Fruit fly (Drosophila melanogaster) whole organism, embryonic: ENCODE results near the gene CG34281.

Experiments
- ATbp ChIP-seq: fragments of 200-800 bp; sonication (Bioruptor generic); optimal IDR thresholded peaks from 2 replicates; lab custom pipeline; 2017; ENCODE audit warnings: missing biosample characterization, mild to moderate bottlenecking, missing genetic modification characterization, missing genetic modification reagents
- Adf1 ChIP-seq: fragments of 200-800 bp; sonication (Bioruptor generic); IDR thresholded peaks from 2 replicates; pipeline ENCODE4 v1.3.6; 2022; ENCODE audit warnings: missing biosample characterization, missing genetic modification characterization
- B-H1 ChIP-seq: fragments of 200-800 bp; sonication (Bioruptor generic); IDR thresholded peaks from 3 replicates; pipeline ENCODE4 v1.3.6; 2022; ENCODE audit warnings: missing biosample characterization, missing genetic modification characterization
- CG10147 ChIP-seq: fragments of 200-800 bp; sonication (Bioruptor generic); optimal IDR thresholded peaks from 2 replicates; lab custom pipeline; 2019; ENCODE audit warnings: missing biosample characterization, mild to moderate bottlenecking, missing genetic modification characterization, moderate library complexity
- CG10979 ChIP-seq: fragments of 200-800 bp; sonication (Bioruptor generic); optimal IDR thresholded peaks from 2 replicates; lab custom pipeline; 2018; ENCODE audit warnings: missing biosample characterization, mild to moderate bottlenecking, missing genetic modification characterization, moderate library complexity
- CG13287 ChIP-seq: fragments of 200-800 bp; sonication (Bioruptor generic); IDR thresholded peaks from 2 replicates; pipeline ENCODE4 v1.3.6; 2022; ENCODE audit warnings: missing biosample characterization, missing genetic modification characterization; ENCODE audit not compliant: partially characterized antibody
- CG17361 ChIP-seq: fragments of 200-800 bp; sonication (Bioruptor generic); IDR thresholded peaks from 3 replicates; pipeline ENCODE4 v1.3.6; 2022; ENCODE audit warnings: missing biosample characterization, missing genetic modification characterization
- CG17912 ChIP-seq: fragments of 200-800 bp; sonication (Bioruptor generic); optimal IDR thresholded peaks from 2 replicates; lab custom pipeline; 2018; ENCODE audit warnings: missing biosample characterization, mild to moderate bottlenecking, missing genetic modification characterization
- CG2199 ChIP-seq: fragments of 200-800 bp; sonication (Bioruptor generic); IDR thresholded peaks from 3 replicates; pipeline ENCODE4 v1.3.6; 2022; ENCODE audit warnings: missing biosample characterization, missing genetic modification characterization
- CG3281 ChIP-seq: fragments of 200-800 bp; sonication (Bioruptor generic); optimal IDR thresholded peaks from 3 replicates; lab custom pipeline; 2017; ENCODE audit warnings: missing biosample characterization, mild to moderate bottlenecking, missing genetic modification characterization
- CG42726 ChIP-seq: fragments of 200-800 bp; sonication (Bioruptor generic); IDR thresholded peaks from 2 replicates; pipeline ENCODE4 v1.3.6; 2022; ENCODE audit warnings: missing biosample characterization, missing genetic modification characterization; ENCODE audit not compliant: partially characterized antibody
- CG4328 ChIP-seq: fragments of 200-800 bp; sonication (Bioruptor generic); optimal IDR thresholded peaks from 3 replicates; lab custom pipeline; 2017; ENCODE audit warnings: missing biosample characterization, missing genetic modification reagents, missing genetic modification characterization
- CG6765 ChIP-seq: fragments of 200-800 bp; sonication (Bioruptor generic); optimal IDR thresholded peaks from 3 replicates; lab custom pipeline; 2017; ENCODE audit warnings: missing biosample characterization, mild to moderate bottlenecking, missing genetic modification characterization
- CG8281 ChIP-seq: fragments of 200-800 bp; sonication (Bioruptor generic); optimal IDR thresholded peaks from 2 replicates; lab custom pipeline; 2018; ENCODE audit warnings: missing biosample characterization, mild to moderate bottlenecking, missing genetic modification characterization, moderate library complexity
- CG9727 ChIP-seq: fragments of 200-800 bp; sonication (Bioruptor generic); optimal IDR thresholded peaks from 3 replicates; lab custom pipeline; 2017; ENCODE audit warnings: missing biosample characterization, mild to moderate bottlenecking, missing genetic modification characterization
- Dad ChIP-seq: fragments of 200-800 bp; sonication (Bioruptor generic); optimal IDR thresholded peaks from 3 replicates; lab custom pipeline; 2016; ENCODE audit warnings: missing biosample characterization, missing genetic modification characterization
- Dip2 ChIP-seq: fragments of 200-800 bp; sonication (Bioruptor generic); IDR thresholded peaks from 2 replicates; pipeline ENCODE4 v1.3.6; 2022; ENCODE audit warnings: missing biosample characterization, missing genetic modification characterization
- Fer1 ChIP-seq: fragments of 200-800 bp; sonication (Bioruptor generic); optimal IDR thresholded peaks from 2 replicates; lab custom pipeline; 2017; ENCODE audit warnings: missing biosample characterization, mild to moderate bottlenecking, missing genetic modification characterization
- H2.0 ChIP-seq: fragments of 200-800 bp; sonication (Bioruptor generic); IDR thresholded peaks from 2 replicates; pipeline ENCODE4 v1.3.6; 2022; ENCODE audit warnings: missing biosample characterization, missing genetic modification characterization
- Lim3 ChIP-seq: fragments of 200-800 bp; sonication (Bioruptor generic); IDR thresholded peaks from 2 replicates; pipeline ENCODE4 v1.3.6; 2022; ENCODE audit warnings: missing biosample characterization, missing genetic modification characterization
- Mad ChIP-seq: fragments of 200-800 bp; sonication (Bioruptor generic); optimal IDR thresholded peaks from 2 replicates; lab custom pipeline; 2016; ENCODE audit warnings: missing biosample characterization, missing genetic modification characterization
- Neu2 ChIP-seq: fragments of 200-800 bp; sonication (Bioruptor generic); optimal IDR thresholded peaks from 3 replicates; lab custom pipeline; 2016; ENCODE audit warnings: missing biosample characterization, missing genetic modification characterization, borderline replicate concordance
- NfI ChIP-seq: fragments of 200-800 bp; sonication (Bioruptor generic); optimal IDR thresholded peaks from 3 replicates; lab custom pipeline; 2018; ENCODE audit warnings: missing biosample characterization, mild to moderate bottlenecking, missing genetic modification characterization, moderate library complexity
- Opbp ChIP-seq: fragments of 200-800 bp; sonication (Bioruptor generic); IDR thresholded peaks from 3 replicates; pipeline ENCODE4 v1.3.6; 2022; ENCODE audit warnings: missing biosample characterization, missing genetic modification characterization; ENCODE audit not compliant: partially characterized antibody
- Rfx ChIP-seq: fragments of 200-800 bp; sonication (Bioruptor generic); IDR thresholded peaks from 2 replicates; pipeline ENCODE4 v1.3.6; 2022; ENCODE audit warnings: missing biosample characterization, missing genetic modification characterization
- Sin3A ChIP-seq: fragments of >200 bp; optimal IDR thresholded peaks from 2 replicates; lab custom pipeline; 2018
- Sox102F ChIP-seq: fragments of 200-800 bp; sonication (Bioruptor generic); optimal IDR thresholded peaks from 2 replicates; lab custom pipeline; 2018; ENCODE audit warnings: missing biosample characterization, mild to moderate bottlenecking, missing genetic modification characterization, moderate library complexity
- TFAM ChIP-seq: fragments of 200-800 bp; sonication (Bioruptor generic); optimal IDR thresholded peaks from 2 replicates; lab custom pipeline; 2017; ENCODE audit warnings: missing biosample characterization, missing genetic modification characterization, inconsistent platforms
- Tbp ChIP-seq: fragments of >200 bp; optimal IDR thresholded peaks from 2 replicates; lab custom pipeline; 2018; ENCODE audit warnings: missing biosample characterization, missing genetic modification characterization
- amos ChIP-seq: fragments of 200-800 bp; sonication (Bioruptor generic); IDR thresholded peaks from 2 replicates; pipeline ENCODE4 v1.3.6; 2022; ENCODE audit warnings: missing biosample characterization, missing genetic modification characterization; ENCODE audit not compliant: partially characterized antibody
- aop ChIP-seq: fragments of 200-800 bp; sonication (Bioruptor generic); IDR thresholded peaks from 2 replicates; pipeline ENCODE4 v1.3.6; 2022; ENCODE audit warnings: missing biosample characterization, missing genetic modification characterization
- ato ChIP-seq: fragments of 200-800 bp; sonication (Bioruptor generic); IDR thresholded peaks from 2 replicates; pipeline ENCODE4 v1.3.6; 2022; ENCODE audit warnings: missing biosample characterization, missing genetic modification characterization; ENCODE audit not compliant: partially characterized antibody
- bowl ChIP-seq: fragments of 200-800 bp; sonication (Bioruptor generic); IDR thresholded peaks from 2 replicates; pipeline ENCODE4 v1.3.6; 2022; ENCODE audit warnings: missing biosample characterization, missing genetic modification characterization
- btn ChIP-seq: fragments of 200-800 bp; sonication (Bioruptor generic); optimal IDR thresholded peaks from 2 replicates; lab custom pipeline; 2016; ENCODE audit warnings: missing biosample characterization, missing genetic modification characterization
- crc ChIP-seq: fragments of 200-800 bp; sonication (Bioruptor generic); optimal IDR thresholded peaks from 2 replicates; lab custom pipeline; 2016; ENCODE audit warnings: missing biosample characterization, missing genetic modification characterization
- dimm ChIP-seq: fragments of 200-800 bp; sonication (Bioruptor generic); IDR thresholded peaks from 2 replicates; pipeline ENCODE4 v1.3.6; 2022; ENCODE audit warnings: missing biosample characterization, missing genetic modification characterization
- dm ChIP-seq: fragments of 200-800 bp; sonication (Bioruptor generic); optimal IDR thresholded peaks from 3 replicates; lab custom pipeline; 2016; ENCODE audit warnings: missing biosample characterization, missing genetic modification characterization
- fd102C ChIP-seq: fragments of 200-800 bp; sonication (Bioruptor generic); optimal IDR thresholded peaks from 2 replicates; lab custom pipeline; 2018; ENCODE audit warnings: missing biosample characterization, mild to moderate bottlenecking, missing genetic modification characterization, moderate library complexity
- gce ChIP-seq: fragments of 200-800 bp; sonication (Bioruptor generic); IDR thresholded peaks from 3 replicates; pipeline ENCODE4 v1.3.6; 2022; ENCODE audit warnings: missing biosample characterization, missing genetic modification characterization
- gfzf ChIP-seq: fragments of 200-800 bp; sonication (Bioruptor generic); optimal IDR thresholded peaks from 2 replicates; lab custom pipeline; 2016; ENCODE audit warnings: missing biosample characterization, mild to moderate bottlenecking, missing genetic modification characterization, moderate library complexity
- insv ChIP-seq, 2 experiments: fragments of 200-800 bp; sonication (Bioruptor generic); optimal IDR thresholded peaks; 3 replicates each; lab custom pipeline; 2016 to 2018; ENCODE audit warnings: missing biosample characterization in 2 of 2, missing genetic modification characterization in 2 of 2
- kni ChIP-seq: fragments of 200-800 bp; sonication (Bioruptor generic); optimal IDR thresholded peaks from 3 replicates; lab custom pipeline; 2017; ENCODE audit warnings: mild to moderate bottlenecking, missing biosample characterization, missing genetic modification reagents, missing genetic modification characterization
- lola ChIP-seq, 3 experiments: fragments of >200 bp in 2 of 3; fragments of 200-800 bp in 1 of 3; sonication (Bioruptor generic) in 1 of 3; optimal IDR thresholded peaks; 2 replicates each; lab custom pipeline; 2017 to 2019; ENCODE audit warnings: missing biosample characterization in 3 of 3, missing genetic modification characterization in 3 of 3, mild to moderate bottlenecking in 1 of 3, moderate library complexity in 1 of 3
- pnt ChIP-seq: fragments of 200-800 bp; sonication (Bioruptor generic); optimal IDR thresholded peaks from 3 replicates; lab custom pipeline; 2016; ENCODE audit warnings: missing biosample characterization, missing genetic modification characterization
- repo ChIP-seq: fragments of 200-800 bp; sonication (Bioruptor generic); optimal IDR thresholded peaks from 2 replicates; lab custom pipeline; 2016; ENCODE audit warnings: missing biosample characterization, missing genetic modification characterization
- scrt ChIP-seq: fragments of 200-800 bp; sonication (Bioruptor generic); optimal IDR thresholded peaks from 2 replicates; lab custom pipeline; 2018; ENCODE audit warnings: missing biosample characterization, mild to moderate bottlenecking, missing genetic modification characterization, moderate library complexity
- sima ChIP-seq: fragments of 200-800 bp; sonication (Bioruptor generic); optimal IDR thresholded peaks from 2 replicates; lab custom pipeline; 2016; ENCODE audit warnings: missing biosample characterization, missing genetic modification characterization
- sqz ChIP-seq: fragments of 200-800 bp; sonication (Bioruptor generic); optimal IDR thresholded peaks from 3 replicates; lab custom pipeline; 2018; ENCODE audit warnings: missing biosample characterization, mild to moderate bottlenecking, missing genetic modification characterization
- unpg ChIP-seq: fragments of 200-800 bp; sonication (Bioruptor generic); optimal IDR thresholded peaks from 3 replicates; lab custom pipeline; 2018; ENCODE audit warnings: missing biosample characterization, mild to moderate bottlenecking, missing genetic modification characterization, moderate library complexity
- vnd ChIP-seq: fragments of 200-800 bp; sonication (Bioruptor generic); IDR thresholded peaks from 3 replicates; pipeline ENCODE4 v1.3.6; 2022; ENCODE audit warnings: missing biosample characterization, missing genetic modification characterization; ENCODE audit not compliant: partially characterized antibody
- zf30C ChIP-seq: fragments of 200-800 bp; sonication (Bioruptor generic); optimal IDR thresholded peaks from 3 replicates; lab custom pipeline; 2018; ENCODE audit warnings: missing biosample characterization, mild to moderate bottlenecking, missing genetic modification characterization

The CG34281 gene

dm6 chr3R:17616541-17616940, 3.9 kb downstream of the CG34281 start (continued):
- no peak for TF ChIP-seq CG10147 (GFP tag; lab: Kevin White, UChicago)
- no peak for TF ChIP-seq dm (GFP tag; lab: Kevin White, UChicago)
- TF ChIP-seq sima (GFP tag; lab: Kevin White, UChicago) = no peak
- TF ChIP-seq btn (GFP tag; lab: Kevin White, UChicago) = no peak
- peak; percentile 37; the same call in 1 of the 2 replicates for TF ChIP-seq Rfx (GFP tag; lab: Robert Waterston, UW)
- 0 out of 3 replicates have a peak, but pooled peaks have one; percentile 17 for TF ChIP-seq CG17361
- TF ChIP-seq CG13287 (GFP tag; lab: Robert Waterston, UW) = no peak
- no peak for TF ChIP-seq CG3281 (GFP tag; lab: Kevin White, UChicago)
- peak; percentile 93 for TF ChIP-seq CG2199
- TF ChIP-seq bowl (GFP tag; lab: Robert Waterston, UW) = no peak
- TF ChIP-seq Tbp = no peak
- TF ChIP-seq ATbp = no peak
- TF ChIP-seq CG17912 (GFP tag; lab: Kevin White, UChicago) = no peak
- TF ChIP-seq vnd (GFP tag; lab: Robert Waterston, UW) = no peak
- TF ChIP-seq repo (GFP tag; lab: Kevin White, UChicago) = no peak
- TF ChIP-seq unpg (GFP tag; lab: Kevin White, UChicago) = no peak
- no peak for TF ChIP-seq gfzf
- no peak for TF ChIP-seq lola (GFP tag; optimal IDR thresholded peaks at IDR 0.05; lab: Kevin White, UChicago)
- TF ChIP-seq CG42726 (GFP tag; lab: Robert Waterston, UW) = peak; percentile 79; the same call in 1 of the 2 replicates
- peak; percentile 72 for TF ChIP-seq amos (GFP tag; lab: Robert Waterston, UW)
- no peak for TF ChIP-seq aop (GFP tag; lab: Robert Waterston, UW)
- TF ChIP-seq Adf1 (GFP tag; lab: Robert Waterston, UW) = no peak
- no peak for TF ChIP-seq TFAM (GFP tag; lab: Kevin White, UChicago)
- TF ChIP-seq Sin3A (lab: Kevin White, UChicago) = no peak
- no peak for TF ChIP-seq Sox102F (GFP tag; lab: Kevin White, UChicago)
- TF ChIP-seq kni = no peak
- TF ChIP-seq Mad (GFP tag; lab: Kevin White, UChicago) = no peak
- TF ChIP-seq Dip2 (GFP tag; lab: Robert Waterston, UW) = peak; percentile 81
- no peak for TF ChIP-seq CG9727
- no peak for TF ChIP-seq dimm
- no peak for TF ChIP-seq crc (GFP tag; lab: Kevin White, UChicago)
- no peak for TF ChIP-seq zf30C (GFP tag; lab: Kevin White, UChicago)
- no peak for TF ChIP-seq Fer1 (GFP tag; lab: Kevin White, UChicago)
- TF ChIP-seq Lim3 (GFP tag; lab: Robert Waterston, UW) = no peak
- no peak for TF ChIP-seq insv (GFP tag; optimal IDR thresholded peaks at IDR 0.05; lab: Kevin White, UChicago)
- no peak for TF ChIP-seq NfI (GFP tag; lab: Kevin White, UChicago)
- no peak for TF ChIP-seq scrt
- no peak for TF ChIP-seq CG6765 (GFP tag; lab: Kevin White, UChicago)
- no peak for TF ChIP-seq CG10979
- TF ChIP-seq H2.0 (GFP tag; lab: Robert Waterston, UW) = no peak
- TF ChIP-seq fd102C (GFP tag; lab: Kevin White, UChicago) = no peak
- TF ChIP-seq CG8281 (tag; lab: Kevin White, UChicago) = no peak
- no peak for TF ChIP-seq ato
- TF ChIP-seq Dad (GFP tag; lab: Kevin White, UChicago) = no peak
- peak; percentile 54; the same call in 1 of the 3 replicates for TF ChIP-seq Opbp (GFP tag; lab: Robert Waterston, UW)
- no peak for TF ChIP-seq gce (GFP tag; lab: Robert Waterston, UW)
- TF ChIP-seq B-H1 = no peak
- TF ChIP-seq Neu2 = no peak
- TF ChIP-seq sqz (GFP tag; lab: Kevin White, UChicago) = peak; percentile 28
- peak; percentile 14 for TF ChIP-seq pnt (GFP tag; lab: Kevin White, UChicago)
- no peak for TF ChIP-seq CG4328 (GFP tag; lab: Kevin White, UChicago)
